Worm (Caenorhabditis elegans) whole organism, early embryonic: ENCODE data around the gene C07G1.15.

Source experiments
- B0310.2 ChIP-seq: sonication (generic microtip); optimal IDR thresholded peaks from 2 replicates; lab custom pipeline; 2016; ENCODE audit warnings: mild to moderate bottlenecking, missing genetic modification characterization, missing compliant biosample characterization
- F13C5.2 ChIP-seq: sonication (generic microtip); optimal IDR thresholded peaks from 2 replicates; lab custom pipeline; 2017; ENCODE audit warnings: mild to moderate bottlenecking, missing genetic modification characterization, inconsistent platforms, missing compliant biosample characterization
- aly-1 ChIP-seq: sonication (generic microtip); optimal IDR thresholded peaks from 2 replicates; lab custom pipeline; 2016; ENCODE audit warnings: missing genetic modification characterization, missing compliant biosample characterization
- ama-1 ChIP-seq: fragments of 150-350 bp; optimal IDR thresholded peaks from 2 replicates; lab custom pipeline; 2014
- ceh-13 ChIP-seq: fragments of 200-800 bp; sonication (Bioruptor generic); optimal IDR thresholded peaks from 2 replicates; lab custom pipeline; 2018; ENCODE audit warnings: mild to moderate bottlenecking, missing genetic modification characterization, missing compliant biosample characterization
- ceh-36 ChIP-seq: sonication (generic microtip); optimal IDR thresholded peaks from 2 replicates; lab custom pipeline; 2016; ENCODE audit warnings: missing genetic modification characterization, inconsistent platforms, missing compliant biosample characterization
- ets-7 ChIP-seq: sonication (generic microtip); optimal IDR thresholded peaks from 2 replicates; lab custom pipeline; 2016; ENCODE audit warnings: missing genotype, missing genetic modification characterization, missing compliant biosample characterization
- flt-1 ChIP-seq: fragments of 200-800 bp; sonication (Bioruptor generic); IDR thresholded peaks from 2 replicates; pipeline ENCODE4 v1.3.6; 2022; ENCODE audit warnings: missing genetic modification characterization, missing compliant biosample characterization
- hmbx-1 ChIP-seq: sonication (generic microtip); optimal IDR thresholded peaks from 2 replicates; lab custom pipeline; 2016; ENCODE audit warnings: mild to moderate bottlenecking, missing genetic modification characterization, missing compliant biosample characterization
- hmg-4 ChIP-seq: fragments of 200-800 bp; sonication (Bioruptor generic); optimal IDR thresholded peaks from 2 replicates; lab custom pipeline; 2018; ENCODE audit warnings: mild to moderate bottlenecking, missing genetic modification characterization, missing compliant biosample characterization
- hnd-1 ChIP-seq: sonication (generic microtip); optimal IDR thresholded peaks from 2 replicates; lab custom pipeline; 2016; ENCODE audit warnings: missing genetic modification characterization, missing compliant biosample characterization
- pes-1 ChIP-seq: fragments of 200-800 bp; sonication (Bioruptor generic); IDR thresholded peaks from 2 replicates; pipeline ENCODE4 v1.3.6; 2022; ENCODE audit warnings: missing genetic modification reagents, missing genetic modification characterization, missing compliant biosample characterization
- scrt-1 ChIP-seq: fragments of 200-800 bp; sonication (Bioruptor generic); IDR thresholded peaks from 2 replicates; pipeline ENCODE4 v1.3.6; 2022; ENCODE audit warnings: missing genetic modification characterization, missing compliant biosample characterization
- sea-1 ChIP-seq: fragments of 200-800 bp; sonication (Bioruptor generic); conservative IDR thresholded peaks from 2 replicates; pipeline ENCODE4 v1.3.6; 2022; ENCODE audit warnings: missing genetic modification characterization, missing compliant biosample characterization
- tbx-11 ChIP-seq: fragments of 200-800 bp; sonication (Bioruptor generic); IDR thresholded peaks from 2 replicates; pipeline ENCODE4 v1.3.6; 2022; ENCODE audit warnings: missing genetic modification characterization, missing compliant biosample characterization
- tbx-37 ChIP-seq: fragments of 200-800 bp; sonication (Bioruptor generic); conservative IDR thresholded peaks from 2 replicates; pipeline ENCODE4 v1.3.6; 2022; ENCODE audit warnings: missing genetic modification reagents, missing genetic modification characterization, missing compliant biosample characterization
- tra-4 ChIP-seq: sonication (generic microtip); optimal IDR thresholded peaks from 2 replicates; lab custom pipeline; 2017; ENCODE audit warnings: missing genetic modification characterization, missing compliant biosample characterization

C07G1.15 gene

ce11 chrIV:8152688-8153087 is 17.1 kb upstream of the C07G1.15 start:
- no peak for TF ChIP-seq tra-4 (tag; lab: Kevin White, UChicago)

ce11 chrIV:8153163-8153562 is 16.6 kb upstream of the C07G1.15 start:
- TF ChIP-seq flt-1 (GFP tag; lab: Robert Waterston, UW): no peak
- no peak for TF ChIP-seq sea-1 (GFP tag; lab: Robert Waterston, UW)
- no peak for TF ChIP-seq pes-1 (GFP tag; lab: Robert Waterston, UW)
- TF ChIP-seq aly-1 (tag; lab: Kevin White, UChicago): no peak
- no peak for TF ChIP-seq tbx-37 (GFP tag; lab: Robert Waterston, UW)
- no peak for TF ChIP-seq ceh-36
- no peak for TF ChIP-seq hmg-4 (GFP tag; lab: Kevin White, UChicago)
- no peak for TF ChIP-seq F13C5.2 (tag; lab: Kevin White, UChicago)
- no peak for TF ChIP-seq B0310.2 (tag; lab: Kevin White, UChicago)
- no peak for TF ChIP-seq scrt-1 (GFP tag; lab: Robert Waterston, UW)
- TF ChIP-seq tra-4 (tag; lab: Kevin White, UChicago): no peak
- no peak for TF ChIP-seq ets-7
- no peak for TF ChIP-seq hnd-1 (tag; lab: Kevin White, UChicago)

ce11 chrIV:8154966-8155365 is 14.8 kb upstream of the C07G1.15 start:
- TF ChIP-seq sea-1 (GFP tag; lab: Robert Waterston, UW) (no peak), hnd-1 (tag; lab: Kevin White, UChicago) (no peak), tbx-37 (GFP tag; lab: Robert Waterston, UW) (no peak), tra-4 (tag; lab: Kevin White, UChicago) (no peak), ceh-36 (no peak)

- TF ChIP-seq hnd-1 (tag; lab: Kevin White, UChicago) (no peak), ets-7 (no peak), tbx-11 (GFP tag; lab: Robert Waterston, UW) (no peak), hmbx-1 (tag; lab: Kevin White, UChicago) (no peak), pes-1 (GFP tag; lab: Robert Waterston, UW) (no peak), tra-4 (tag; lab: Kevin White, UChicago) (no peak), hmg-4 (GFP tag; lab: Kevin White, UChicago) (no peak), B0310.2 (tag; lab: Kevin White, UChicago) (no peak), ceh-13 (GFP tag; lab: Kevin White, UChicago) (no peak), ama-1 (lab: Kevin White, UChicago) (no peak), aly-1 (tag; lab: Kevin White, UChicago) (no peak), sea-1 (GFP tag; lab: Robert Waterston, UW) (no peak), tbx-37 (GFP tag; lab: Robert Waterston, UW) (no peak), flt-1 (GFP tag; lab: Robert Waterston, UW) (no peak), F13C5.2 (tag; lab: Kevin White, UChicago) (no peak), scrt-1 (GFP tag; lab: Robert Waterston, UW) (no peak), ceh-36 (no peak)
These were observed 12.6 kb upstream of the C07G1.15 start, which contains the start of gene B0218.5 for ce11 chrIV:8157161-8157560. B0218.5 (minus strand) TSS chrIV:8157261.

ce11 chrIV:8159087-8159486 is 10.7 kb upstream of the C07G1.15 start, which contains the start of gene faah-1:
faah-1 (plus strand) TSS chrIV:8159387.
- no peak for TF ChIP-seq sea-1 (GFP tag; lab: Robert Waterston, UW)
- no peak for TF ChIP-seq B0310.2 (tag; lab: Kevin White, UChicago)
- TF ChIP-seq ceh-36: no peak
- no peak for TF ChIP-seq ama-1 (lab: Kevin White, UChicago)
- no peak for TF ChIP-seq tbx-11 (GFP tag; lab: Robert Waterston, UW)
- no peak for TF ChIP-seq ceh-13 (GFP tag; lab: Kevin White, UChicago)

- TF ChIP-seq ama-1 (lab: Kevin White, UChicago): no peak
These were observed 9.8 kb upstream of the C07G1.15 start for ce11 chrIV:8159995-8160394.

ce11 chrIV:8161774-8162173 is 8.0 kb upstream of the C07G1.15 start:
- TF ChIP-seq hmg-4 (GFP tag; lab: Kevin White, UChicago): no peak
- no peak for TF ChIP-seq pes-1 (GFP tag; lab: Robert Waterston, UW)
- TF ChIP-seq ceh-13 (GFP tag; lab: Kevin White, UChicago): no peak
- no peak for TF ChIP-seq aly-1 (tag; lab: Kevin White, UChicago)
- TF ChIP-seq ets-7: no peak
- TF ChIP-seq ceh-36: no peak
- no peak for TF ChIP-seq hnd-1 (tag; lab: Kevin White, UChicago)
- TF ChIP-seq tbx-11 (GFP tag; lab: Robert Waterston, UW): no peak
- TF ChIP-seq B0310.2 (tag; lab: Kevin White, UChicago): no peak
- TF ChIP-seq scrt-1 (GFP tag; lab: Robert Waterston, UW): no peak
- TF ChIP-seq sea-1 (GFP tag; lab: Robert Waterston, UW): no peak
- TF ChIP-seq hmbx-1 (tag; lab: Kevin White, UChicago): no peak
- no peak for TF ChIP-seq F13C5.2 (tag; lab: Kevin White, UChicago)

ce11 chrIV:8163687-8164086 is 6.1 kb upstream of the C07G1.15 start, which contains the start of gene clec-51:
clec-51 (minus strand) TSS chrIV:8163800.
- no peak for TF ChIP-seq hmbx-1 (tag; lab: Kevin White, UChicago)
- TF ChIP-seq B0310.2 (tag; lab: Kevin White, UChicago): no peak
- no peak for TF ChIP-seq hmg-4 (GFP tag; lab: Kevin White, UChicago)
- no peak for TF ChIP-seq tbx-37 (GFP tag; lab: Robert Waterston, UW)
